Worm (Caenorhabditis elegans) whole organism, L4/young adult: ENCODE measurements around the gene hpk-1.

Experiments used
- dao-5 ChIP-seq: sonication (generic microtip); optimal IDR thresholded peaks from 2 replicates; lab custom pipeline; 2016; ENCODE audit warnings: missing genotype, missing genetic modification characterization, moderate library complexity, missing compliant biosample characterization
- him-1 ChIP-seq: sonication (generic microtip); optimal IDR thresholded peaks from 2 replicates; lab custom pipeline; 2016; ENCODE audit warnings: missing genotype, missing genetic modification reagents, missing genetic modification characterization, missing compliant biosample characterization

ce11 chrX:4215500-4216107 lies 1.5 kb downstream of the hpk-1 start:
- TF ChIP-seq him-1, result no peak
- TF ChIP-seq dao-5 (tag; lab: Kevin White, UChicago), result no peak
